Worm (Caenorhabditis elegans) whole organism, L1 larva: ENCODE measurements around the gene B0361.11.
A peak's percentile ranks its signal among the peaks of the same experiment; 100 is the strongest.

Experiments used
- C04F5.9 ChIP-seq: sonication (generic microtip); optimal IDR thresholded peaks from 2 replicates; lab custom pipeline; 2016; ENCODE audit warnings: missing genetic modification characterization, missing compliant biosample characterization
- C16A3.4 ChIP-seq: fragments of 150-350 bp; optimal IDR thresholded peaks from 2 replicates; lab custom pipeline; 2014; ENCODE audit warnings: missing biosample characterization, missing genetic modification characterization
- Y116A8C.19 ChIP-seq: sonication (generic microtip); optimal IDR thresholded peaks from 2 replicates; lab custom pipeline; 2016; ENCODE audit warnings: missing compliant biosample characterization, missing genetic modification characterization, borderline replicate concordance
- aha-1 ChIP-seq: fragments of 150-350 bp; optimal IDR thresholded peaks from 2 replicates; lab custom pipeline; 2014; ENCODE audit warnings: missing biosample characterization, missing genetic modification characterization
- alr-1 ChIP-seq: fragments of 200-800 bp; sonication (Bioruptor generic); optimal IDR thresholded peaks from 2 replicates; lab custom pipeline; 2018; ENCODE audit warnings: borderline replicate concordance, mild to moderate bottlenecking, missing genetic modification characterization, missing compliant biosample characterization
- aly-2 ChIP-seq: fragments of 150-350 bp; optimal IDR thresholded peaks from 2 replicates; lab custom pipeline; 2014; ENCODE audit warnings: missing biosample characterization, missing genetic modification characterization
- blmp-1 ChIP-seq: fragments of 150-350 bp; optimal IDR thresholded peaks from 2 replicates; lab custom pipeline; 2014; ENCODE audit warnings: missing biosample characterization, missing genetic modification characterization
- ceh-63 ChIP-seq: fragments of 200-800 bp; sonication (Bioruptor generic); optimal IDR thresholded peaks from 2 replicates; lab custom pipeline; 2018; ENCODE audit warnings: mild to moderate bottlenecking, missing genetic modification characterization, missing compliant biosample characterization
- ceh-8 ChIP-seq: fragments of 200-800 bp; sonication (Bioruptor generic); optimal IDR thresholded peaks from 2 replicates; lab custom pipeline; 2018; ENCODE audit warnings: mild to moderate bottlenecking, missing genetic modification characterization, moderate library complexity, missing compliant biosample characterization
- ceh-82 ChIP-seq, 3 experiments: fragments of 150-350 bp in 1 of 3; sonication (generic microtip) in 2 of 3; optimal IDR thresholded peaks; 2 replicates each; lab custom pipeline; 2014 to 2017; ENCODE audit warnings: missing biosample characterization in 3 of 3, missing genetic modification characterization in 3 of 3
- ceh-88 ChIP-seq: fragments of 200-800 bp; sonication (Bioruptor generic); IDR thresholded peaks from 2 replicates; pipeline ENCODE4 v1.3.6; 2022; ENCODE audit warnings: missing genetic modification characterization, missing compliant biosample characterization
- ces-1 ChIP-seq: fragments of 150-350 bp; optimal IDR thresholded peaks from 2 replicates; lab custom pipeline; 2014; ENCODE audit warnings: missing biosample characterization, missing genetic modification reagents, missing genetic modification characterization
- dsc-1 ChIP-seq: sonication (generic microtip); optimal IDR thresholded peaks from 2 replicates; lab custom pipeline; 2016; ENCODE audit warnings: mild to moderate bottlenecking, missing genetic modification characterization, missing compliant biosample characterization
- efl-1 ChIP-seq, 4 experiments: fragments of 150-350 bp; optimal IDR thresholded peaks in 3 of 4; peaks in 1 of 4; 1 replicate in 1 of 4; 2 replicates in 3 of 4; lab custom pipeline; 2014; ENCODE audit warnings: missing biosample characterization in 2 of 4, missing genetic modification characterization in 2 of 4, missing genetic modification reagents in 2 of 4
- egl-13 ChIP-seq: sonication (generic microtip); optimal IDR thresholded peaks from 2 replicates; lab custom pipeline; 2016; ENCODE audit warnings: missing genotype, missing genetic modification reagents, missing genetic modification characterization, missing compliant biosample characterization
- elt-2 ChIP-seq: sonication (generic microtip); optimal IDR thresholded peaks from 2 replicates; lab custom pipeline; 2016; ENCODE audit warnings: missing genetic modification characterization, mild to moderate bottlenecking, inconsistent platforms, missing compliant biosample characterization, missing genetic modification reagents
- fkh-8 ChIP-seq: sonication (generic microtip); optimal IDR thresholded peaks from 2 replicates; lab custom pipeline; 2016; ENCODE audit warnings: mild to moderate bottlenecking, missing genetic modification characterization, missing compliant biosample characterization
- hpl-2 ChIP-seq: fragments of 150-350 bp; optimal IDR thresholded peaks from 2 replicates; lab custom pipeline; 2014; ENCODE audit warnings: missing biosample characterization, missing genetic modification reagents, missing genetic modification characterization
- jun-1 ChIP-seq: fragments of 150-350 bp; optimal IDR thresholded peaks from 2 replicates; lab custom pipeline; 2014; ENCODE audit warnings: missing biosample characterization, missing genetic modification reagents, missing genetic modification characterization
- lin-13 ChIP-seq: fragments of 150-350 bp; optimal IDR thresholded peaks from 2 replicates; lab custom pipeline; 2014; ENCODE audit warnings: missing biosample characterization, missing genetic modification reagents, missing genetic modification characterization
- lin-14 ChIP-seq: fragments of 200-800 bp; sonication (Bioruptor generic); optimal IDR thresholded peaks from 2 replicates; lab custom pipeline; 2018; ENCODE audit warnings: mild to moderate bottlenecking, missing genetic modification characterization, moderate library complexity, missing compliant biosample characterization
- lin-35 ChIP-seq, 2 experiments: fragments of 150-350 bp; optimal IDR thresholded peaks; 2 replicates each; lab custom pipeline; 2014; ENCODE audit warnings: missing biosample characterization in 2 of 2, missing genetic modification characterization in 2 of 2, missing genetic modification reagents in 2 of 2
- lsy-2 ChIP-seq, 2 experiments: fragments of 150-350 bp; optimal IDR thresholded peaks; 2 replicates each; lab custom pipeline; 2014; ENCODE audit warnings: missing biosample characterization in 2 of 2, missing genetic modification characterization in 2 of 2
- mdl-1 ChIP-seq, 2 experiments: fragments of 150-350 bp; optimal IDR thresholded peaks; 2 replicates each; lab custom pipeline; 2014 to 2017; ENCODE audit warnings: missing biosample characterization in 2 of 2, missing genetic modification characterization in 2 of 2, inconsistent platforms in 1 of 2
- mef-2 ChIP-seq: fragments of 150-350 bp; optimal IDR thresholded peaks from 2 replicates; lab custom pipeline; 2014; ENCODE audit warnings: missing biosample characterization, missing genetic modification characterization
- mep-1 ChIP-seq: fragments of 150-350 bp; optimal IDR thresholded peaks from 2 replicates; lab custom pipeline; 2014; ENCODE audit warnings: missing biosample characterization, missing genetic modification characterization
- nhr-11 ChIP-seq: fragments of 150-350 bp; optimal IDR thresholded peaks from 2 replicates; lab custom pipeline; 2014; ENCODE audit warnings: missing biosample characterization, missing genetic modification characterization
- nhr-12 ChIP-seq: sonication (generic microtip); optimal IDR thresholded peaks from 2 replicates; lab custom pipeline; 2017; ENCODE audit warnings: missing biosample characterization, missing genetic modification characterization
- nhr-20 ChIP-seq: sonication (generic microtip); optimal IDR thresholded peaks from 2 replicates; lab custom pipeline; 2016; ENCODE audit warnings: mild to moderate bottlenecking, missing genetic modification characterization, missing compliant biosample characterization
- nhr-47 ChIP-seq: sonication (generic microtip); optimal IDR thresholded peaks from 2 replicates; lab custom pipeline; 2016; ENCODE audit warnings: mild to moderate bottlenecking, missing genetic modification characterization, moderate library complexity, missing compliant biosample characterization
- nhr-71 ChIP-seq: sonication (generic microtip); optimal IDR thresholded peaks from 2 replicates; lab custom pipeline; 2016; ENCODE audit warnings: mild to moderate bottlenecking, missing genetic modification characterization, moderate library complexity, missing compliant biosample characterization
- pqm-1 ChIP-seq: sonication (generic microtip); optimal IDR thresholded peaks from 3 replicates; lab custom pipeline; 2017; ENCODE audit warnings: missing biosample characterization, missing genetic modification characterization
- rnt-1 ChIP-seq: sonication (generic microtip); optimal IDR thresholded peaks from 2 replicates; lab custom pipeline; 2016; ENCODE audit warnings: mild to moderate bottlenecking, missing genetic modification characterization, moderate library complexity, missing compliant biosample characterization
- skn-1 ChIP-seq: fragments of 150-350 bp; optimal IDR thresholded peaks from 2 replicates; lab custom pipeline; 2014; ENCODE audit warnings: missing biosample characterization, missing genetic modification characterization
- snpc-4 ChIP-seq: fragments of 150-350 bp; optimal IDR thresholded peaks from 2 replicates; lab custom pipeline; 2014; ENCODE audit warnings: missing biosample characterization, missing genetic modification characterization
- snu-23 ChIP-seq: sonication (generic microtip); optimal IDR thresholded peaks from 2 replicates; lab custom pipeline; 2016; ENCODE audit warnings: missing genetic modification characterization, missing compliant biosample characterization
- sptf-1 ChIP-seq: fragments of 150-350 bp; optimal IDR thresholded peaks from 2 replicates; lab custom pipeline; 2014; ENCODE audit warnings: missing biosample characterization, missing genetic modification characterization
- swsn-7 ChIP-seq: sonication (generic microtip); optimal IDR thresholded peaks from 2 replicates; lab custom pipeline; 2016; ENCODE audit warnings: missing genetic modification characterization, missing compliant biosample characterization
- tbx-2 ChIP-seq: sonication (generic microtip); optimal IDR thresholded peaks from 2 replicates; lab custom pipeline; 2016; ENCODE audit warnings: missing genetic modification characterization, missing compliant biosample characterization
- unc-130 ChIP-seq: fragments of 150-350 bp; optimal IDR thresholded peaks from 2 replicates; lab custom pipeline; 2017; ENCODE audit warnings: missing biosample characterization, missing genetic modification characterization, inconsistent platforms
- unc-30 ChIP-seq: sonication (generic microtip); optimal IDR thresholded peaks from 2 replicates; lab custom pipeline; 2017; ENCODE audit warnings: missing biosample characterization, missing genetic modification characterization
- unc-62 ChIP-seq: fragments of 150-350 bp; optimal IDR thresholded peaks from 2 replicates; lab custom pipeline; 2014; ENCODE audit warnings: missing biosample characterization, missing genetic modification reagents, missing genetic modification characterization
- unc-86 ChIP-seq: sonication (generic microtip); optimal IDR thresholded peaks from 2 replicates; lab custom pipeline; 2016; ENCODE audit warnings: missing genetic modification characterization, missing compliant biosample characterization
- xbp-1 ChIP-seq: sonication (generic microtip); optimal IDR thresholded peaks from 2 replicates; lab custom pipeline; 2016; ENCODE audit warnings: missing genetic modification characterization, missing compliant biosample characterization
- zag-1 ChIP-seq: fragments of 150-350 bp; optimal IDR thresholded peaks from 2 replicates; lab custom pipeline; 2014; ENCODE audit warnings: missing biosample characterization, missing genetic modification characterization
- zip-4 ChIP-seq: fragments of 200-800 bp; sonication (Bioruptor generic); optimal IDR thresholded peaks from 2 replicates; lab custom pipeline; 2018; ENCODE audit warnings: mild to moderate bottlenecking, missing genetic modification characterization, moderate library complexity, missing compliant biosample characterization
- ztf-4 ChIP-seq: fragments of 150-350 bp; optimal IDR thresholded peaks from 2 replicates; lab custom pipeline; 2014; ENCODE audit warnings: missing biosample characterization, missing genetic modification characterization

Gene B0361.11

DNA sequence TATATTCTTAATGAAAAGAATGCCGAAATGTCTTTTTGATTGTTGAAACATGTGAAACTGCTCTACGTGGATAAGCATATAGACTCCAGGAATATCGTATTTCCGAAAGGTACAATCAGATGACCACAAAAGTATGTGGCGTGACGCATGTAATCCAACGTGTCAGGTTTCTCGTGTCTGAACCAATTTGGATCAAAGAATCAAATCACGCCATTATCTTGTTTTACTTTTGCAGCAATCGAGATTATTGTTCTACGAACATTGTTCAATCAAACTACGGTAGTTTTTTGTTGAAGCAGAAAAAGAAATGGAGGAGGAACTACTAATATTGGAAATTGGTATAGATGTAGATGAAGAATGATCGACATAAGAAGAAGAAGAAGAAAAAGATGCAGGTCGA lies 3.7 kb upstream of the B0361.11 start (continued):
- TF ChIP-seq hpl-2 (no peak), tbx-2 (tag; lab: Kevin White, UChicago) (peak; percentile 38), lin-14 (GFP tag; lab: Kevin White, UChicago) (peak; percentile 55), jun-1 (tag; lab: Kevin White, UChicago) (no peak), dsc-1 (tag; lab: Kevin White, UChicago) (no peak), unc-30 (tag; lab: Kevin White, UChicago) (no peak), xbp-1 (tag; lab: Kevin White, UChicago) (no peak), blmp-1 (peak; percentile 56), pqm-1 (tag; lab: Kevin White, UChicago) (no peak), egl-13 (tag; lab: Kevin White, UChicago) (no peak), ceh-8 (GFP tag; lab: Kevin White, UChicago) (no peak), lin-13 (no peak), mef-2 (no peak), ztf-4 (tag; lab: Kevin White, UChicago) (no peak)

DNA sequence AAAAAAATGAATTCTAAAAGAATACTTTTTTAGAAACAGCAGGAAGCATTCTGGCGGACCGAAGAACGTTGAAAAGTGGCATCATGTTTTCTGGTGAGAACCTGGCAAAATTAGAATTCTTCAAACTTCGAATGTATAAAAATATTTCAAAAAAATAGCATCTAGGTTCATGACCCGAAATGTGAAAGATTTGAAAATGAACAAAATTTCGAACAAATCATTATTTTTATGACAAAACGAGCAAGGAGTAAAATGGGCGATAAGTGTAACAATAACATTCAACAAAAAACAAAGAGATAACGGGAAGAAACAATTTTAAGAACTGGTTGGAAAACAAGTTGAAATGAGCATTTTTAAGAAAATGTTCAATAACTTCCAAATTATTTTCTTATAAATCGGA lies 2.1 kb upstream of the B0361.11 start, which contains the start of gene psd-1:
Gene psd-1 (minus strand): TSS at position 101 of the 400 bp plus-strand sequence.
- TF ChIP-seq zip-4 (GFP tag; lab: Kevin White, UChicago): no peak
- no peak for TF ChIP-seq pqm-1 (tag; lab: Kevin White, UChicago)
- TF ChIP-seq alr-1: no peak
- TF ChIP-seq aly-2 (tag; lab: Kevin White, UChicago): no peak
- TF ChIP-seq nhr-12 (tag; lab: Kevin White, UChicago): no peak
- TF ChIP-seq ceh-8 (GFP tag; lab: Kevin White, UChicago): no peak
- no peak for TF ChIP-seq snu-23 (GFP tag; lab: Kevin White, UChicago)
- TF ChIP-seq unc-86 (tag; lab: Kevin White, UChicago): no peak
- no peak for TF ChIP-seq skn-1 (tag; lab: Kevin White, UChicago)
- TF ChIP-seq C04F5.9 (tag; lab: Kevin White, UChicago): no peak
- TF ChIP-seq unc-30 (tag; lab: Kevin White, UChicago): no peak
- no peak for TF ChIP-seq swsn-7 (tag; lab: Kevin White, UChicago)
- no peak for TF ChIP-seq unc-62 (GFP tag; lab: Kevin White, UChicago)
- TF ChIP-seq nhr-47 (tag; lab: Kevin White, UChicago): no peak
- TF ChIP-seq ceh-63 (GFP tag; lab: Kevin White, UChicago): no peak
- no peak for TF ChIP-seq dsc-1 (tag; lab: Kevin White, UChicago)
- no peak for TF ChIP-seq elt-2 (tag; lab: Kevin White, UChicago)
- TF ChIP-seq ces-1: no peak
- TF ChIP-seq ceh-88 (GFP tag; lab: Robert Waterston, UW): no peak
- no peak for TF ChIP-seq nhr-11 (tag; lab: Kevin White, UChicago)

DNA sequence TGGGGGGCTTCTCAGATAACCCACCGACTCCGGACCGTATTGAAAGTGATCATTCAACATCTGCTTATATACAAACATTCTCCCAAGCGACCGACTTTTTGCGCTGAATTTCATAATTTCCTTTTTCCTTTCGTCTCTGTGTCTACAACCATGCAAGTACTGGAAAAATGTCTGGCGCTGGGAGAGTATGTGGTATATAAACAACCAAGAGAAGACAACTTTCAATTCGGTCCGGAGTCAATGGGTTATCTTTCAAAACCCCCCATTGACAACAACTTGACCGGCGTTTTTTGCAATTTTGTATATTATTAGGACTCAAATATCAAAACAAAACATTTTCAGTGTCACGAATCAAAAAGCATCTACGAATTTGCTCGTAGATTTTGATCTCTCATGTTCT lies 1.1 kb downstream of the B0361.11 start:
- TF ChIP-seq lsy-2 (tag; optimal IDR thresholded peaks at IDR 0.05; lab: Kevin White, UChicago) (peak; percentile 49 to 85), rnt-1 (peak; percentile 16), nhr-20 (tag; lab: Kevin White, UChicago) (peak; percentile 64), egl-13 (tag; lab: Kevin White, UChicago) (no peak), dsc-1 (tag; lab: Kevin White, UChicago) (peak; percentile 3), skn-1 (tag; lab: Kevin White, UChicago) (peak; percentile 76), unc-62 (GFP tag; lab: Kevin White, UChicago) (no peak), nhr-12 (tag; lab: Kevin White, UChicago) (no peak), snpc-4 (peak; percentile 98), ceh-63 (GFP tag; lab: Kevin White, UChicago) (no peak), aha-1 (tag; lab: Kevin White, UChicago) (no peak), zag-1 (tag; lab: Kevin White, UChicago) (no peak), mdl-1 (tag; optimal IDR thresholded peaks at IDR 0.05; lab: Kevin White, UChicago) (peak in 1 of 2 experiments; percentile 37), zip-4 (GFP tag; lab: Kevin White, UChicago) (peak; percentile 54), efl-1 (optimal IDR thresholded peaks at IDR 0.05; lab: Kevin White, UChicago) (peak; percentile 39 to 71), efl-1 (GFP tag; optimal IDR thresholded peaks at IDR 0.05 in 1 of 2; lab: Kevin White, UChicago) (peak; percentile 62 to 98), lin-14 (GFP tag; lab: Kevin White, UChicago) (peak; percentile 41), lin-35 (GFP tag; optimal IDR thresholded peaks at IDR 0.05; lab: Kevin White, UChicago) (peak; percentile 13 to 73), hpl-2 (peak; percentile 27), C16A3.4 (peak; percentile 78), Y116A8C.19 (no peak), sptf-1 (tag; lab: Kevin White, UChicago) (no peak), nhr-47 (tag; lab: Kevin White, UChicago) (peak; percentile 74), unc-130 (tag; lab: Kevin White, UChicago) (no peak), unc-30 (tag; lab: Kevin White, UChicago) (no peak), snu-23 (GFP tag; lab: Kevin White, UChicago) (peak; percentile 57), nhr-71 (peak; percentile 73), fkh-8 (tag; lab: Kevin White, UChicago) (peak; percentile 65), mep-1 (tag; lab: Kevin White, UChicago) (peak; percentile 26), ceh-82 (tag; optimal IDR thresholded peaks at IDR 0.05; lab: Kevin White, UChicago) (peak in 2 of 3 experiments; percentile 58 to 61)
